Worm (Caenorhabditis elegans) whole organism, young adult: Measurements from ENCODE around the gene blos-7.

ENCODE experiments used
- C17E4.6 ChIP-seq: fragments of 200-800 bp; sonication (Bioruptor generic); IDR thresholded peaks from 2 replicates; pipeline ENCODE4 v1.3.6; 2022; ENCODE audit warnings: missing genetic modification reagents, missing genetic modification characterization, missing compliant biosample characterization
- F49E8.2 ChIP-seq: sonication (generic microtip); optimal IDR thresholded peaks from 3 replicates; lab custom pipeline; 2017; ENCODE audit warnings: missing genetic modification characterization, mild to moderate bottlenecking, missing compliant biosample characterization, antibody characterized with exemption, moderate library complexity; ENCODE audit not compliant: insufficient read depth
- F57A8.1 ChIP-seq: fragments of 200-800 bp; sonication (Bioruptor generic); optimal IDR thresholded peaks from 2 replicates; lab custom pipeline; 2018; ENCODE audit warnings: mild to moderate bottlenecking, missing genetic modification characterization, moderate library complexity, missing compliant biosample characterization
- ama-1 ChIP-seq, 3 experiments: fragments of 150-350 bp in 1 of 3; sonication (generic microtip) in 2 of 3; optimal IDR thresholded peaks; 2 replicates each; lab custom pipeline; 2014 to 2018; ENCODE audit warnings: missing biosample characterization in 2 of 3, missing genetic modification characterization in 2 of 3, missing genetic modification reagents in 2 of 3
- attf-3 ChIP-seq: fragments of 200-800 bp; sonication (Bioruptor generic); conservative IDR thresholded peaks from 2 replicates; pipeline ENCODE4 v1.3.6; 2022; ENCODE audit warnings: missing genetic modification reagents, missing genetic modification characterization, missing compliant biosample characterization
- dpl-1 ChIP-seq: fragments of 150-350 bp; optimal IDR thresholded peaks from 2 replicates; lab custom pipeline; 2014; ENCODE audit warnings: missing biosample characterization, missing genetic modification reagents, missing genetic modification characterization
- lsy-27 ChIP-seq: sonication (generic microtip); optimal IDR thresholded peaks from 2 replicates; lab custom pipeline; 2017; ENCODE audit warnings: missing genetic modification characterization, mild to moderate bottlenecking, missing compliant biosample characterization, antibody characterized with exemption, missing genotype, borderline replicate concordance; ENCODE audit not compliant: insufficient read depth
- madf-6 ChIP-seq: fragments of 200-800 bp; sonication (Bioruptor generic); IDR thresholded peaks from 2 replicates; pipeline ENCODE4 v1.3.6; 2022; ENCODE audit warnings: missing genetic modification reagents, missing genetic modification characterization, missing compliant biosample characterization
- repo-1 ChIP-seq: sonication (generic microtip); optimal IDR thresholded peaks from 2 replicates; lab custom pipeline; 2017; ENCODE audit warnings: mild to moderate bottlenecking, missing genetic modification characterization, missing compliant biosample characterization
- snpc-1.3 ChIP-seq: sonication (generic microtip); optimal IDR thresholded peaks from 2 replicates; lab custom pipeline; 2017; ENCODE audit warnings: missing genetic modification characterization, mild to moderate bottlenecking, missing compliant biosample characterization, antibody characterized with exemption, moderate library complexity, missing genotype, missing genetic modification reagents; ENCODE audit not compliant: insufficient read depth
- unc-62 ChIP-seq: fragments of 150-350 bp; optimal IDR thresholded peaks from 2 replicates; lab custom pipeline; 2014; ENCODE audit warnings: missing biosample characterization, missing genetic modification reagents, missing genetic modification characterization
- ztf-28 ChIP-seq: fragments of 200-800 bp; sonication (Bioruptor generic); IDR thresholded peaks from 2 replicates; pipeline ENCODE4 v1.3.6; 2022; ENCODE audit warnings: missing genetic modification reagents, missing genetic modification characterization, missing compliant biosample characterization

ce11 chrIV:3531535-3531934 is 51.2 kb downstream of the blos-7 start:
- TF ChIP-seq unc-62 (GFP tag; lab: Kevin White, UChicago), result no peak
- no peak for TF ChIP-seq snpc-1.3 (tag; lab: Kevin White, UChicago)
- TF ChIP-seq C17E4.6 (GFP tag; lab: Robert Waterston, UW), result no peak
- no peak for TF ChIP-seq ztf-28
- TF ChIP-seq madf-6, result no peak
- TF ChIP-seq attf-3 (GFP tag; lab: Robert Waterston, UW), result no peak
- TF ChIP-seq F57A8.1, result no peak
- TF ChIP-seq F49E8.2 (tag; lab: Kevin White, UChicago), result no peak
- no peak for TF ChIP-seq ama-1 (optimal IDR thresholded peaks at IDR 0.05; lab: Kevin White, UChicago)
- no peak for TF ChIP-seq ama-1 (GFP tag; optimal IDR thresholded peaks at IDR 0.05; lab: Kevin White, UChicago)
- no peak for TF ChIP-seq repo-1
- no peak for TF ChIP-seq lsy-27
- TF ChIP-seq dpl-1, result no peak
